Fruit fly (Drosophila melanogaster) Kc167 (cell line): ENCODE data around the gene CG42237.

ENCODE experiments used
- Myc ChIP-seq: fragments of >200 bp; optimal IDR thresholded peaks from 2 replicates; lab custom pipeline; 2017; ENCODE audit warnings: missing external identifiers
- h ChIP-seq: fragments of >200 bp; optimal IDR thresholded peaks from 3 replicates; lab custom pipeline; 2018; ENCODE audit warnings: missing external identifiers
- insv ChIP-seq: fragments of >200 bp; optimal IDR thresholded peaks from 3 replicates; lab custom pipeline; 2018; ENCODE audit warnings: missing external identifiers

dm6 chrX:13091859-13092258, 23.1 kb upstream of the CG42237 start:
- no peak for TF ChIP-seq insv (lab: Kevin White, UChicago)
- TF ChIP-seq h (lab: Kevin White, UChicago), result no peak
- no peak for TF ChIP-seq Myc
